Fruit fly (Drosophila melanogaster): Measurements from ENCODE around the gene Cdk12.

DNA sequence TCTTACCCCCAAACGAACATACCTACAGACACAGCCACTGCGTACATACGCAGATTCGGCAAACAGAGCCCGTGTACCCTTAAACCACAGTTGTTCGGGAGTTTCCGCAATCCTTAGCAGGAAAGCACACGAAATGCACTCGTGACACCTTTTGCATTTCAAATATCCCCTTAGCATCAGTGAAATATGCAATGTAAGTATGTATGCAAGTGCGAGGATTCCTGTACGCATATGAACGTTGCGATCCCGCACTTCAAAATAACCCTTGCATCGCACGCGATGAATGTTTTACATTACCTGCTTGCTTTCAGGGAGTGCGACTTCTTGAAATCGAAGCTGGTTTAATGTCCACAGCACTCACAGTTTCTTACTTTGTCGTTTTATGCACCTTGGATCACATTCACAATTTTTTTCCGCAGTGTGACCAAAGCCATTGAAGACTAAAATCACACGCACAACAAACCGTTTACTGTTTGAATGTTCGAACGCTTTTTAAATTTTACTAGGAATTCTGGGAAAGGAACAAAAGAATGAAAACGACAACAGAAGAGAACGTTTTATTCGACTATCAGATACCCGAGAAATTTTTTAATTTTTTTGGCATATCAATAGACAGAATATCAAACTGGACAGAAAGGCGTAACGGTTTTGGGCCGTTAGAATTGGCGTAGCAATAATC lies 17.3 kb downstream of the Cdk12 start, which contains the start of gene Mkrn1:
- TF ChIP-seq insv (optimal IDR thresholded peaks at IDR 0.05) (no peak), Sin3A (optimal IDR thresholded peaks at IDR 0.05) (no peak), psq (optimal IDR thresholded peaks at IDR 0.05) (no peak), h (optimal IDR thresholded peaks at IDR 0.05) (no peak), ttk (optimal IDR thresholded peaks at IDR 0.05) (no peak)
